2 worm cellular contexts compared by ENCODE assay signal in genomic region chrIV:8015726-8016312, ce11.
TF ChIP-seq lines count a peak whose summit lies in the region.

C26B2.7 (plus strand) TSS chrIV:8016274.

TF ChIP-seq in whole organism, L1 larva, 84 proteins besides CTCF, POLR2A, EP300 and RAD21 (continued from another document):
- TF ChIP-seq xbp-1 (tag; optimal IDR thresholded peaks at IDR 0.05; lab: Kevin White, UChicago) (peak; percentile 84), nhr-20 (tag; optimal IDR thresholded peaks at IDR 0.05; lab: Kevin White, UChicago) (peak; percentile 83), irx-1 (tag; optimal IDR thresholded peaks at IDR 0.05; lab: Kevin White, UChicago) (peak; percentile 22), hlh-4 (tag; optimal IDR thresholded peaks at IDR 0.05; lab: Kevin White, UChicago) (peak; percentile 7), pax-3 (tag; optimal IDR thresholded peaks at IDR 0.05; lab: Kevin White, UChicago) (peak; percentile 76), isw-1 (GFP tag; IDR thresholded peaks at IDR 0.05; lab: Robert Waterston, UW) (peak; percentile 81), ceh-82 (tag; optimal IDR thresholded peaks at IDR 0.05; lab: Kevin White, UChicago) (peak; percentile 47 to 82 (median 50)), blmp-1 (tag; optimal IDR thresholded peaks at IDR 0.05; lab: Kevin White, UChicago) (peak; percentile 31), unc-86 (tag; optimal IDR thresholded peaks at IDR 0.05; lab: Kevin White, UChicago) (peak; percentile 84), nhr-85 (tag; lab: Kevin White, UChicago) (peak; percentile 67), fkh-10 (GFP tag; optimal IDR thresholded peaks at IDR 0.05; lab: Kevin White, UChicago) (peak; percentile 47), grh-1 (GFP tag; IDR thresholded peaks at IDR 0.05; lab: Robert Waterston, UW) (0 out of 2 replicates have a peak, but pooled peaks have one; percentile 27), rnt-1 (tag; optimal IDR thresholded peaks at IDR 0.05; lab: Kevin White, UChicago) (peak; percentile 95), C16A3.4 (tag; optimal IDR thresholded peaks at IDR 0.05; lab: Kevin White, UChicago) (peak; percentile 41), lin-15B (tag; optimal IDR thresholded peaks at IDR 0.05; lab: Kevin White, UChicago) (peak; percentile 36), nhr-19 (GFP tag; conservative IDR thresholded peaks at IDR 0.05; lab: Robert Waterston, UW) (peak; percentile 85), mep-1 (tag; optimal IDR thresholded peaks at IDR 0.05; lab: Kevin White, UChicago) (peak; percentile 22), lir-3 (tag; optimal IDR thresholded peaks at IDR 0.05; lab: Kevin White, UChicago; ENCODE audit: poor library complexity) (peak; percentile 88), dsc-1 (tag; optimal IDR thresholded peaks at IDR 0.05; lab: Kevin White, UChicago) (peak; percentile 83), skn-1 (tag; optimal IDR thresholded peaks at IDR 0.05; lab: Kevin White, UChicago) (peak; percentile 34), mdl-1 (tag; optimal IDR thresholded peaks at IDR 0.05; lab: Kevin White, UChicago) (peak in 1 of 2 experiments; percentile 52), mab-9 (GFP tag; IDR thresholded peaks at IDR 0.05; lab: Robert Waterston, UW) (peak; percentile 64; the same call in 1 of the 2 replicates), efl-1 (optimal IDR thresholded peaks at IDR 0.05; lab: Kevin White, UChicago) (peak; percentile 69 to 82), efl-1 (GFP tag; optimal IDR thresholded peaks at IDR 0.05 in 1 of 2; lab: Kevin White, UChicago) (peak; percentile 83 to 98), ceh-88 (GFP tag; IDR thresholded peaks at IDR 0.05; lab: Robert Waterston, UW) (peak; percentile 86), snu-23 (GFP tag; optimal IDR thresholded peaks at IDR 0.05; lab: Kevin White, UChicago) (peak; percentile 82), lsy-2 (tag; optimal IDR thresholded peaks at IDR 0.05; lab: Kevin White, UChicago) (peak; percentile 69 to 80), tbx-2 (tag; optimal IDR thresholded peaks at IDR 0.05; lab: Kevin White, UChicago) (peak; percentile 76), fkh-8 (tag; optimal IDR thresholded peaks at IDR 0.05; lab: Kevin White, UChicago) (peak; percentile 75), sox-4 (tag; optimal IDR thresholded peaks at IDR 0.05; lab: Kevin White, UChicago) (peak; percentile 83), nhr-77 (tag; optimal IDR thresholded peaks at IDR 0.05; lab: Kevin White, UChicago) (peak; percentile 33), dpl-1 (GFP tag; optimal IDR thresholded peaks at IDR 0.05; lab: Kevin White, UChicago) (peak; percentile 69 to 85 (median 81)), nhr-47 (tag; optimal IDR thresholded peaks at IDR 0.05; lab: Kevin White, UChicago) (peak; percentile 88), egl-13 (tag; optimal IDR thresholded peaks at IDR 0.05; lab: Kevin White, UChicago) (peak; percentile 86), C04F5.9 (tag; optimal IDR thresholded peaks at IDR 0.05; lab: Kevin White, UChicago) (peak; percentile 54)
TF ChIP-seq in whole organism, L1 larva: peak in this region for 51; not testable (repeated sequence) for 33.

TF ChIP-seq in whole organism, young adult, 124 proteins besides CTCF, POLR2A, EP300 and RAD21 (continued from another document):
- TF ChIP-seq Y56A3A.18 (GFP tag; IDR thresholded peaks at IDR 0.05; lab: Robert Waterston, UW) (peak; percentile 57; the same call in 1 of the 2 replicates), nfyb-1 (GFP tag; IDR thresholded peaks at IDR 0.05; lab: Robert Waterston, UW) (peak; percentile 67; the same call in 1 of the 2 replicates), ceh-91 (GFP tag; IDR thresholded peaks at IDR 0.05; lab: Robert Waterston, UW) (peak; percentile 49), nhr-80 (tag; optimal IDR thresholded peaks at IDR 0.05; lab: Kevin White, UChicago) (peak; percentile 26), die-1 (tag; optimal IDR thresholded peaks at IDR 0.05; lab: Kevin White, UChicago) (peak; percentile 54), K12H6.12 (tag; optimal IDR thresholded peaks at IDR 0.05; lab: Kevin White, UChicago) (peak; percentile 60), rcor-1 (GFP tag; IDR thresholded peaks at IDR 0.05; lab: Robert Waterston, UW) (peak; percentile 91), K11D2.4 (GFP tag; IDR thresholded peaks at IDR 0.05; lab: Robert Waterston, UW) (peak; percentile 69), snpc-3.4 (tag; optimal IDR thresholded peaks at IDR 0.05; lab: Kevin White, UChicago) (peak; percentile 29), lin-26 (GFP tag; IDR thresholded peaks at IDR 0.05; lab: Robert Waterston, UW) (peak; percentile 63), lin-35 (GFP tag; optimal IDR thresholded peaks at IDR 0.05; lab: Kevin White, UChicago) (peak in 1 of 3 experiments; percentile 53), Y95B8A.8 (GFP tag; IDR thresholded peaks at IDR 0.05; lab: Robert Waterston, UW) (peak; percentile 85), ztf-6 (GFP tag; IDR thresholded peaks at IDR 0.05; lab: Robert Waterston, UW) (peak; percentile 44; the same call in 1 of the 2 replicates), F33H1.4 (GFP tag; IDR thresholded peaks at IDR 0.05; lab: Robert Waterston, UW) (peak; percentile 60)
